Fruit fly (Drosophila melanogaster) whole organism, embryonic: ENCODE data around the gene Nulp1.

Experiments used
- ATbp ChIP-seq: fragments of 200-800 bp; sonication (Bioruptor generic); optimal IDR thresholded peaks from 2 replicates; lab custom pipeline; 2017; ENCODE audit warnings: missing biosample characterization, mild to moderate bottlenecking, missing genetic modification characterization, missing genetic modification reagents
- Adf1 ChIP-seq: fragments of 200-800 bp; sonication (Bioruptor generic); IDR thresholded peaks from 2 replicates; pipeline ENCODE4 v1.3.6; 2022; ENCODE audit warnings: missing biosample characterization, missing genetic modification characterization
- Bgb ChIP-seq: fragments of 200-800 bp; sonication (Bioruptor generic); IDR thresholded peaks from 2 replicates; pipeline ENCODE4 v1.3.6; 2022; ENCODE audit warnings: missing biosample characterization, missing genetic modification characterization; ENCODE audit not compliant: partially characterized antibody
- CG10431 ChIP-seq: fragments of 200-800 bp; sonication (Bioruptor generic); optimal IDR thresholded peaks from 3 replicates; lab custom pipeline; 2018; ENCODE audit warnings: missing biosample characterization, mild to moderate bottlenecking, missing genetic modification characterization
- CG10462 ChIP-seq: fragments of 200-800 bp; sonication (Bioruptor generic); optimal IDR thresholded peaks from 2 replicates; lab custom pipeline; 2016; ENCODE audit warnings: missing biosample characterization, missing genetic modification characterization
- CG10543 ChIP-seq: fragments of 200-800 bp; sonication (Bioruptor generic); optimal IDR thresholded peaks from 3 replicates; lab custom pipeline; 2017; ENCODE audit warnings: missing biosample characterization, mild to moderate bottlenecking, missing genetic modification characterization, moderate library complexity
- CG12104 ChIP-seq: fragments of 200-800 bp; sonication (Bioruptor generic); optimal IDR thresholded peaks from 3 replicates; lab custom pipeline; 2016; ENCODE audit warnings: missing biosample characterization, missing genetic modification characterization
- CG12769 ChIP-seq: fragments of 200-800 bp; sonication (Bioruptor generic); optimal IDR thresholded peaks from 2 replicates; lab custom pipeline; 2019; ENCODE audit warnings: missing biosample characterization, mild to moderate bottlenecking, missing genetic modification characterization, moderate library complexity
- CG13287 ChIP-seq: fragments of 200-800 bp; sonication (Bioruptor generic); IDR thresholded peaks from 2 replicates; pipeline ENCODE4 v1.3.6; 2022; ENCODE audit warnings: missing biosample characterization, missing genetic modification characterization; ENCODE audit not compliant: partially characterized antibody
- CG17802 ChIP-seq: fragments of 200-800 bp; sonication (Bioruptor generic); optimal IDR thresholded peaks from 2 replicates; lab custom pipeline; 2018; ENCODE audit warnings: missing biosample characterization, mild to moderate bottlenecking, missing genetic modification characterization, moderate library complexity
- CG2116 ChIP-seq: fragments of 200-800 bp; sonication (Bioruptor generic); optimal IDR thresholded peaks from 3 replicates; lab custom pipeline; 2018; ENCODE audit warnings: missing biosample characterization, mild to moderate bottlenecking, missing genetic modification characterization
- CG32767 ChIP-seq: fragments of 200-800 bp; sonication (Bioruptor generic); IDR thresholded peaks from 2 replicates; pipeline ENCODE4 v1.3.6; 2022; ENCODE audit warnings: missing biosample characterization, missing genetic modification characterization
- CG34224 ChIP-seq: fragments of 200-800 bp; sonication (Bioruptor generic); IDR thresholded peaks from 3 replicates; pipeline ENCODE4 v1.3.6; 2022; ENCODE audit warnings: missing biosample characterization, missing genetic modification characterization; ENCODE audit not compliant: partially characterized antibody
- CG34376 ChIP-seq: fragments of 200-800 bp; sonication (Bioruptor generic); optimal IDR thresholded peaks from 2 replicates; lab custom pipeline; 2018; ENCODE audit warnings: missing biosample characterization, mild to moderate bottlenecking, missing genetic modification characterization
- CG34422 ChIP-seq: fragments of 200-800 bp; sonication (Bioruptor generic); IDR thresholded peaks from 3 replicates; pipeline ENCODE4 v1.3.6; 2022; ENCODE audit warnings: missing biosample characterization, missing genetic modification characterization
- CG3838 ChIP-seq: fragments of 200-800 bp; sonication (Bioruptor generic); optimal IDR thresholded peaks from 3 replicates; lab custom pipeline; 2016; ENCODE audit warnings: missing biosample characterization, missing genetic modification characterization
- CG5245 ChIP-seq: fragments of 200-800 bp; sonication (Bioruptor generic); optimal IDR thresholded peaks from 3 replicates; lab custom pipeline; 2016; ENCODE audit warnings: missing biosample characterization, missing genetic modification characterization
- CG6272 ChIP-seq: fragments of 200-800 bp; sonication (Bioruptor generic); IDR thresholded peaks from 2 replicates; pipeline ENCODE4 v1.3.6; 2022; ENCODE audit warnings: missing biosample characterization, missing genetic modification characterization
- CG8388 ChIP-seq: fragments of 200-800 bp; sonication (Bioruptor generic); optimal IDR thresholded peaks from 2 replicates; lab custom pipeline; 2019; ENCODE audit warnings: missing biosample characterization, mild to moderate bottlenecking, missing genetic modification characterization, moderate library complexity
- CG9817 ChIP-seq: fragments of 200-800 bp; sonication (Bioruptor generic); optimal IDR thresholded peaks from 2 replicates; lab custom pipeline; 2018; ENCODE audit warnings: missing biosample characterization, mild to moderate bottlenecking, missing genetic modification characterization, moderate library complexity
- D19A ChIP-seq: fragments of 200-800 bp; optimal IDR thresholded peaks from 3 replicates; lab custom pipeline; 2019; ENCODE audit warnings: missing biosample characterization, mild to moderate bottlenecking, missing genetic modification characterization, moderate library complexity
- Dbx ChIP-seq: fragments of 200-800 bp; sonication (Bioruptor generic); IDR thresholded peaks from 3 replicates; pipeline ENCODE4 v1.3.6; 2022; ENCODE audit warnings: missing biosample characterization, missing genetic modification characterization
- Deaf1 ChIP-seq: fragments of 200-800 bp; optimal IDR thresholded peaks from 3 replicates; lab custom pipeline; 2019; ENCODE audit warnings: missing biosample characterization, mild to moderate bottlenecking, missing genetic modification characterization, moderate library complexity
- Dll ChIP-seq: fragments of 200-800 bp; sonication (Bioruptor generic); IDR thresholded peaks from 4 replicates; pipeline ENCODE4 v1.3.6; 2022; ENCODE audit warnings: missing biosample characterization, missing genetic modification characterization; ENCODE audit not compliant: partially characterized antibody
- Ets65A ChIP-seq: fragments of 200-800 bp; sonication (Bioruptor generic); peaks from one replicate; lab custom pipeline; 2016; ENCODE audit warnings: missing biosample characterization, missing genetic modification characterization
- Mad ChIP-seq: fragments of 200-800 bp; sonication (Bioruptor generic); optimal IDR thresholded peaks from 2 replicates; lab custom pipeline; 2016; ENCODE audit warnings: missing biosample characterization, missing genetic modification characterization
- Nf-YC ChIP-seq: fragments of 200-800 bp; optimal IDR thresholded peaks from 3 replicates; lab custom pipeline; 2019; ENCODE audit warnings: missing biosample characterization, mild to moderate bottlenecking, missing genetic modification characterization, moderate library complexity
- Poxn ChIP-seq: fragments of 200-800 bp; sonication (Bioruptor generic); IDR thresholded peaks from 2 replicates; pipeline ENCODE4 v1.3.6; 2022; ENCODE audit warnings: missing biosample characterization, missing genetic modification characterization
- Sox100B ChIP-seq: fragments of 200-800 bp; sonication (Bioruptor generic); optimal IDR thresholded peaks from 3 replicates; lab custom pipeline; 2018; ENCODE audit warnings: missing biosample characterization, mild to moderate bottlenecking, missing genetic modification characterization
- Sox102F ChIP-seq: fragments of 200-800 bp; sonication (Bioruptor generic); optimal IDR thresholded peaks from 2 replicates; lab custom pipeline; 2018; ENCODE audit warnings: missing biosample characterization, mild to moderate bottlenecking, missing genetic modification characterization, moderate library complexity
- Trl ChIP-seq, 3 experiments: fragments of >200 bp in 2 of 3; fragments of 200-800 bp in 1 of 3; sonication (Bioruptor generic) in 1 of 3; optimal IDR thresholded peaks; 2 replicates in 1 of 3; 3 replicates in 2 of 3; lab custom pipeline; 2016 to 2017; ENCODE audit warnings: missing biosample characterization in 1 of 3, missing genetic modification characterization in 1 of 3
- al ChIP-seq: fragments of 200-800 bp; sonication (Bioruptor generic); IDR thresholded peaks from 2 replicates; pipeline ENCODE4 v1.3.6; 2022; ENCODE audit warnings: missing biosample characterization, missing genetic modification characterization
- chinmo ChIP-seq: fragments of 200-800 bp; sonication (Bioruptor generic); IDR thresholded peaks from 4 replicates; pipeline ENCODE4 v1.3.6; 2022; ENCODE audit warnings: missing biosample characterization, missing genetic modification characterization; ENCODE audit not compliant: partially characterized antibody
- corto ChIP-seq: fragments of 200-800 bp; sonication (Bioruptor generic); optimal IDR thresholded peaks from 2 replicates; lab custom pipeline; 2016; ENCODE audit warnings: missing biosample characterization, mild to moderate bottlenecking, missing genetic modification characterization, moderate library complexity
- hbn ChIP-seq: fragments of 200-800 bp; sonication (Bioruptor generic); IDR thresholded peaks from 2 replicates; pipeline ENCODE4 v1.3.6; 2022; ENCODE audit warnings: missing biosample characterization, missing genetic modification characterization; ENCODE audit not compliant: partially characterized antibody
- kah ChIP-seq: fragments of 200-800 bp; sonication (Bioruptor generic); optimal IDR thresholded peaks from 2 replicates; lab custom pipeline; 2018; ENCODE audit warnings: missing biosample characterization, mild to moderate bottlenecking, missing genetic modification characterization
- nom ChIP-seq: fragments of 200-800 bp; sonication (Bioruptor generic); optimal IDR thresholded peaks from 2 replicates; lab custom pipeline; 2017; ENCODE audit warnings: missing biosample characterization, missing genetic modification characterization, mild to moderate bottlenecking, moderate library complexity, missing genetic modification reagents
- oc ChIP-seq: fragments of 200-800 bp; sonication (Bioruptor generic); optimal IDR thresholded peaks from 2 replicates; lab custom pipeline; 2018; ENCODE audit warnings: missing biosample characterization, mild to moderate bottlenecking, missing genetic modification characterization, moderate library complexity
- rib ChIP-seq: fragments of 200-800 bp; sonication (Bioruptor generic); IDR thresholded peaks from 2 replicates; pipeline ENCODE4 v1.3.6; 2022; ENCODE audit warnings: missing biosample characterization, missing genetic modification characterization
- row ChIP-seq: fragments of 200-800 bp; sonication (Bioruptor generic); IDR thresholded peaks from 3 replicates; pipeline ENCODE4 v1.3.6; 2022; ENCODE audit warnings: missing biosample characterization, missing genetic modification characterization
- sd ChIP-seq: fragments of 200-800 bp; sonication (Bioruptor generic); optimal IDR thresholded peaks from 3 replicates; lab custom pipeline; 2018; ENCODE audit warnings: missing biosample characterization, mild to moderate bottlenecking, missing genetic modification characterization, moderate library complexity
- sens ChIP-seq: fragments of 200-800 bp; sonication (Bioruptor generic); peaks from one replicate; lab custom pipeline; 2016; ENCODE audit warnings: missing biosample characterization, missing genetic modification characterization
- so ChIP-seq: fragments of 200-800 bp; sonication (Bioruptor generic); IDR thresholded peaks from 3 replicates; pipeline ENCODE4 v1.3.6; 2022; ENCODE audit warnings: missing biosample characterization, missing genetic modification characterization
- sr ChIP-seq: fragments of 200-800 bp; sonication (Bioruptor generic); IDR thresholded peaks from 3 replicates; pipeline ENCODE4 v1.3.6; 2022; ENCODE audit warnings: missing biosample characterization, missing genetic modification characterization
- unc-4 ChIP-seq: fragments of 200-800 bp; sonication (Bioruptor generic); IDR thresholded peaks from 2 replicates; pipeline ENCODE4 v1.3.6; 2022; ENCODE audit warnings: missing biosample characterization, missing genetic modification characterization; ENCODE audit not compliant: partially characterized antibody
- vvl ChIP-seq: fragments of 200-800 bp; sonication (Bioruptor generic); IDR thresholded peaks from 2 replicates; pipeline ENCODE4 v1.3.6; 2022; ENCODE audit warnings: missing biosample characterization, missing genetic modification characterization
- zen2 ChIP-seq: fragments of 200-800 bp; sonication (Bioruptor generic); IDR thresholded peaks from 3 replicates; pipeline ENCODE4 v1.3.6; 2022; ENCODE audit warnings: missing biosample characterization, missing genetic modification characterization; ENCODE audit not compliant: partially characterized antibody

The Nulp1 gene

dm6 chr3L:8150812-8151211 lies 40.6 kb downstream of the Nulp1 start:
- peak; percentile 3 for TF ChIP-seq Sox102F (GFP tag; lab: Kevin White, UChicago)
- TF ChIP-seq zen2 (GFP tag; lab: Robert Waterston, UW): no peak
- no peak for TF ChIP-seq CG32767 (GFP tag; lab: Robert Waterston, UW)
- TF ChIP-seq CG12104 (GFP tag; lab: Kevin White, UChicago): no peak
- TF ChIP-seq D19A (tag; lab: Kevin White, UChicago): no peak
- TF ChIP-seq kah (GFP tag; lab: Kevin White, UChicago): no peak
- peak; percentile 26 for TF ChIP-seq Ets65A (GFP tag; lab: Kevin White, UChicago)
- TF ChIP-seq sr: no peak

dm6 chr3L:8151727-8152199 lies 41.6 kb downstream of the Nulp1 start, which contains the start of gene CG13676:
Gene CG13676 (minus strand): TSS chr3L:8151813.
- TF ChIP-seq CG34224 (GFP tag; lab: Robert Waterston, UW) (peak; percentile 49; the same call in 2 of the 3 replicates), CG10543 (GFP tag; lab: Kevin White, UChicago) (peak; percentile 40), CG13287 (GFP tag; lab: Robert Waterston, UW) (peak; percentile 36), unc-4 (GFP tag; lab: Robert Waterston, UW) (0 out of 2 replicates have a peak, but pooled peaks have one; percentile 26), hbn (GFP tag; lab: Robert Waterston, UW) (peak; percentile 34; the same call in 1 of the 2 replicates), sens (GFP tag; lab: Kevin White, UChicago) (peak; percentile 24), corto (GFP tag; lab: Kevin White, UChicago) (peak; percentile 66), ATbp (GFP tag; lab: Kevin White, UChicago) (peak; percentile 13), CG17802 (tag; lab: Kevin White, UChicago) (no peak), CG6272 (GFP tag; lab: Robert Waterston, UW) (no peak), Mad (GFP tag; lab: Kevin White, UChicago) (no peak), al (no peak), row (GFP tag; lab: Robert Waterston, UW) (0 out of 3 replicates have a peak, but pooled peaks have one; percentile 8), Adf1 (GFP tag; lab: Robert Waterston, UW) (peak; percentile 45; the same call in 1 of the 2 replicates), Sox100B (GFP tag; lab: Kevin White, UChicago) (no peak), so (0 out of 3 replicates have a peak, but pooled peaks have one; percentile 11), nom (GFP tag; lab: Kevin White, UChicago) (peak; percentile 12), CG3838 (GFP tag; lab: Kevin White, UChicago) (no peak), Nf-YC (peak; percentile 34), chinmo (GFP tag; lab: Robert Waterston, UW) (peak; percentile 91; the same call in 2 of the 4 replicates), rib (GFP tag; lab: Robert Waterston, UW) (peak; percentile 44; the same call in 1 of the 2 replicates), CG5245 (no peak), Ets65A (GFP tag; lab: Kevin White, UChicago) (peak; percentile 35), Trl (optimal IDR thresholded peaks at IDR 0.05; lab: Kevin White, UChicago) (peak; percentile 59 to 78), Trl (GFP tag; optimal IDR thresholded peaks at IDR 0.05; lab: Kevin White, UChicago) (no peak), CG10462 (no peak), CG12769 (tag; lab: Kevin White, UChicago) (peak; percentile 58), Poxn (no peak), vvl (0 out of 2 replicates have a peak, but pooled peaks have one; percentile 41), CG34376 (GFP tag; lab: Kevin White, UChicago) (no peak), CG2116 (GFP tag; lab: Kevin White, UChicago) (no peak), oc (peak; percentile 54), CG9817 (tag; lab: Kevin White, UChicago) (no peak), CG8388 (GFP tag; lab: Kevin White, UChicago) (no peak), CG34422 (GFP tag; lab: Robert Waterston, UW) (0 out of 3 replicates have a peak, but pooled peaks have one; percentile 27), sd (peak; percentile 20), Dll (GFP tag; lab: Robert Waterston, UW) (0 out of 4 replicates have a peak, but pooled peaks have one; percentile 16), Deaf1 (peak; percentile 45), Bgb (GFP tag; lab: Robert Waterston, UW) (no peak), Dbx (GFP tag; lab: Robert Waterston, UW) (0 out of 3 replicates have a peak, but pooled peaks have one; percentile 13), CG10431 (GFP tag; lab: Kevin White, UChicago) (no peak)
